Worm (Caenorhabditis elegans) whole organism, young adult: ENCODE results near the gene mapk-15.

Experiments
- aptf-3 ChIP-seq: fragments of 200-800 bp; sonication (Bioruptor generic); IDR thresholded peaks from 2 replicates; pipeline ENCODE4 v1.3.6; 2022; ENCODE audit warnings: missing genetic modification characterization, missing compliant biosample characterization
- ekl-4 ChIP-seq: fragments of 200-800 bp; sonication (Bioruptor generic); IDR thresholded peaks from 2 replicates; pipeline ENCODE4 v1.3.6; 2022; ENCODE audit warnings: missing genetic modification reagents, missing genetic modification characterization, missing compliant biosample characterization
- hsf-1 ChIP-seq: fragments of 200-800 bp; sonication (Bioruptor generic); IDR thresholded peaks from 2 replicates; pipeline ENCODE4 v1.3.6; 2022; ENCODE audit warnings: missing genetic modification reagents, missing genetic modification characterization, missing compliant biosample characterization
- snpc-4 ChIP-seq, 5 experiments: fragments of 150-350 bp in 1 of 5; sonication (generic microtip) in 4 of 5; optimal IDR thresholded peaks; 2 replicates each; lab custom pipeline; 2014 to 2018; ENCODE audit warnings: missing genetic modification characterization in 5 of 5, missing biosample characterization in 3 of 5, antibody characterized with exemption in 2 of 5, mild to moderate bottlenecking in 2 of 5, missing compliant biosample characterization in 2 of 5, missing genotype in 2 of 5, moderate library complexity in 2 of 5, missing genetic modification reagents in 1 of 5

ce11 chrIII:6077973-6078372, 10.3 kb downstream of the mapk-15 start:
- no peak for TF ChIP-seq ekl-4
- no peak for TF ChIP-seq hsf-1 (GFP tag; lab: Robert Waterston, UW)
- TF ChIP-seq snpc-4 (GFP tag; optimal IDR thresholded peaks at IDR 0.05; lab: Kevin White, UChicago), result no peak
- TF ChIP-seq snpc-4 (tag; optimal IDR thresholded peaks at IDR 0.05; lab: Kevin White, UChicago), result no peak
- no peak for TF ChIP-seq aptf-3 (GFP tag; lab: Robert Waterston, UW)
